Fruit fly (Drosophila melanogaster) whole organism, wandering third instar larva: ENCODE measurements around the gene CG10086.

Experiments used
- Abd-B ChIP-seq: fragments of >200 bp; optimal IDR thresholded peaks from 2 replicates; lab custom pipeline; 2017; ENCODE audit warnings: missing biosample characterization, missing genetic modification characterization
- GATAd ChIP-seq: sonication (Bioruptor generic); optimal IDR thresholded peaks from 2 replicates; lab custom pipeline; 2016; ENCODE audit warnings: missing biosample characterization, missing genetic modification characterization
- HLH106 ChIP-seq: fragments of 200-800 bp; optimal IDR thresholded peaks from 3 replicates; lab custom pipeline; 2019; ENCODE audit warnings: missing biosample characterization, mild to moderate bottlenecking, missing genetic modification characterization, moderate library complexity
- Hnf4 ChIP-seq: fragments of 200-800 bp; sonication (Bioruptor generic); optimal IDR thresholded peaks from 2 replicates; lab custom pipeline; 2016; ENCODE audit warnings: missing biosample characterization, mild to moderate bottlenecking, missing genetic modification characterization
- Hr83 ChIP-seq: fragments of 200-300 bp; sonication (Bioruptor generic); optimal IDR thresholded peaks from 2 replicates; lab custom pipeline; 2016; ENCODE audit warnings: missing biosample characterization, mild to moderate bottlenecking, missing genetic modification characterization, moderate library complexity; ENCODE audit not compliant: poor library complexity, severe bottlenecking
- N ChIP-seq: fragments of >200 bp; optimal IDR thresholded peaks from 2 replicates; lab custom pipeline; 2018; ENCODE audit warnings: missing biosample characterization, missing external identifiers, missing genetic modification characterization
- Sp1 ChIP-seq: fragments of 200-800 bp; sonication (Bioruptor generic); optimal IDR thresholded peaks from 3 replicates; lab custom pipeline; 2019; ENCODE audit warnings: missing biosample characterization, mild to moderate bottlenecking, missing genetic modification characterization, moderate library complexity
- br ChIP-seq: fragments of 200-800 bp; sonication (Bioruptor generic); optimal IDR thresholded peaks from 2 replicates; lab custom pipeline; 2016; ENCODE audit warnings: missing biosample characterization, missing genetic modification characterization
- dmrt93B ChIP-seq: fragments of 200-800 bp; sonication (Bioruptor generic); optimal IDR thresholded peaks from 2 replicates; lab custom pipeline; 2018; ENCODE audit warnings: missing biosample characterization, mild to moderate bottlenecking, missing genetic modification characterization
- dsf ChIP-seq: sonication (Bioruptor generic); optimal IDR thresholded peaks from 2 replicates; lab custom pipeline; 2016; ENCODE audit warnings: missing biosample characterization, missing genetic modification characterization, borderline replicate concordance
- ey ChIP-seq: fragments of 200-800 bp; sonication (Bioruptor generic); optimal IDR thresholded peaks from 2 replicates; lab custom pipeline; 2016; ENCODE audit warnings: missing biosample characterization, missing genetic modification characterization
- foxo ChIP-seq, 2 experiments: fragments of 200-800 bp; sonication (Bioruptor generic); optimal IDR thresholded peaks; 2 replicates in 1 of 2; 3 replicates in 1 of 2; lab custom pipeline; 2016 to 2017; ENCODE audit warnings: missing biosample characterization in 2 of 2, missing genetic modification characterization in 2 of 2
- fru ChIP-seq: fragments of 200-800 bp; sonication (Bioruptor generic); optimal IDR thresholded peaks from 3 replicates; lab custom pipeline; 2016; ENCODE audit warnings: missing biosample characterization, mild to moderate bottlenecking, missing genetic modification characterization
- h ChIP-seq: fragments of 200-800 bp; sonication (Bioruptor generic); optimal IDR thresholded peaks from 3 replicates; lab custom pipeline; 2016; ENCODE audit warnings: missing biosample characterization, mild to moderate bottlenecking, missing genetic modification characterization
- jim ChIP-seq: fragments of 175-275, 200-325 bp; sonication (Bioruptor generic); optimal IDR thresholded peaks from 2 replicates; lab custom pipeline; 2016; ENCODE audit warnings: missing biosample characterization, mild to moderate bottlenecking, missing genetic modification characterization
- lola ChIP-seq: fragments of >200 bp; optimal IDR thresholded peaks from 2 replicates; lab custom pipeline; 2017; ENCODE audit warnings: missing biosample characterization, missing genetic modification characterization
- psq ChIP-seq: fragments of 200-800 bp; sonication (Bioruptor generic); optimal IDR thresholded peaks from 3 replicates; lab custom pipeline; 2017; ENCODE audit warnings: missing biosample characterization, mild to moderate bottlenecking, missing genetic modification characterization, moderate library complexity
- rgr ChIP-seq: fragments of 200-800 bp; sonication (Bioruptor generic); optimal IDR thresholded peaks from 3 replicates; lab custom pipeline; 2016; ENCODE audit warnings: missing biosample characterization, mild to moderate bottlenecking, missing genetic modification characterization
- sage ChIP-seq: fragments of 200-800 bp; sonication (Bioruptor generic); optimal IDR thresholded peaks from 2 replicates; lab custom pipeline; 2016; ENCODE audit warnings: missing biosample characterization, mild to moderate bottlenecking, missing genetic modification characterization
- sv ChIP-seq: fragments of 200-800 bp; sonication (Bioruptor generic); optimal IDR thresholded peaks from 3 replicates; lab custom pipeline; 2016; ENCODE audit warnings: missing biosample characterization, missing genetic modification characterization

Gene CG10086

DNA sequence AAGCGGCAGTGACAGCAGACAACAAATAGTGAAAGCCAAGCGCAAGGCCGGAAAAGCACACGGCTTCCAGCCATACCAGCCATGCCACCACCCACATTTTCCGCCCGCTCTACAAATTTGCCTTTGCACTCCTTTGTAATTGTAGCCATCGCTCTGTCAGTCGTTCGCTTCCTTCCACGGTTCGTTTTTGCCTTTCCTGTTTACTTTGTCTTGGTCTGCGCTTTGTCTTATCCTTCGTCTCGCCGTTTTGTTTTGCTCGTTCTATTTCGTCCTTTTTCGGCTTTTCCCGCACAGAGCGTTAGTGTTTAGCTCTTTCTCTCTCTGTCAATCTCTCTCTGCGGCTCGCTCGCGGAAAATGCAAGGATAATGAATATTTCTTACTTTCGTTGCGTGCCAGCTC, 23.1 kb downstream of the CG10086 start:
- TF ChIP-seq Hr83: no peak
- TF ChIP-seq jim (GFP tag; lab: Kevin White, UChicago): no peak
- TF ChIP-seq sage (GFP tag; lab: Kevin White, UChicago): no peak
- no peak for TF ChIP-seq GATAd
- no peak for TF ChIP-seq Hnf4 (GFP tag; lab: Kevin White, UChicago)
- peak; percentile 55 for TF ChIP-seq psq (GFP tag; lab: Kevin White, UChicago)
- no peak for TF ChIP-seq lola (GFP tag; lab: Kevin White, UChicago)
- TF ChIP-seq N: no peak
- TF ChIP-seq fru (GFP tag; lab: Kevin White, UChicago): no peak

DNA sequence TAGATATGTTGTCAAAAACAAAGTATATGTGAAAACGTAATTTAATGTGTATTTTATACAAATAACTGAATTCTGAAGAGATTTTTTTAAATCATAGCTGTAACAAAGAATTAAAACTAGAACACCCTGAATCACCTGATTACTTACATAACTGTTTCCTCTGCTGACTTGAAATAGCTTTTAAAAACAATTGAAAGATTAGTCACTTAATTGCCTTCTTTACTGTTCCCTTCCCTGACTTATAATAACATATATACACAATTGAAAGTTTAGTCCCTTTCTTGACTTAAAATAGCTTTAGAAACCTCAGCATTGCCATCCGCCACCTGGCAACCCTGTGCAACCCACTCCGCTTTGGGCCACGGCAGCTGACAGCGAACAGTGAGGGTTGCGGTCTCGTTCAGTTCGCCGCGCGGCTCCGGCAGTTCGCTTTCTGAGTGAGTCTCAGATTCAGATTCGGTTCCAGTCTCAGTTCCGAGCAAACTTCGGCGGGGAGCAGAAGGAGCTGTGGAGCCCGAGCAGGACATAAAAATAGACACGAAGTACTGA, 23.6 kb downstream of the CG10086 start, which contains the start of gene CG34384:
Gene CG34384 (plus strand): TSS at position 381 of the 549 bp plus-strand sequence.
- TF ChIP-seq sv (GFP tag; lab: Kevin White, UChicago): peak; percentile 19
- peak; percentile 16 for TF ChIP-seq psq (GFP tag; lab: Kevin White, UChicago)
- TF ChIP-seq sage (GFP tag; lab: Kevin White, UChicago): no peak
- TF ChIP-seq ey (GFP tag; lab: Kevin White, UChicago): peak; percentile 19
- TF ChIP-seq h (GFP tag; lab: Kevin White, UChicago): peak; percentile 34
- TF ChIP-seq dmrt93B (GFP tag; lab: Kevin White, UChicago): peak; percentile 12
- no peak for TF ChIP-seq rgr (GFP tag; lab: Kevin White, UChicago)
- no peak for TF ChIP-seq N
- peak; percentile 59 for TF ChIP-seq fru (GFP tag; lab: Kevin White, UChicago)
- TF ChIP-seq Hnf4 (GFP tag; lab: Kevin White, UChicago): no peak
- TF ChIP-seq HLH106 (tag; lab: Kevin White, UChicago): peak; percentile 50
- TF ChIP-seq foxo (GFP tag; optimal IDR thresholded peaks at IDR 0.05; lab: Kevin White, UChicago): peak in 1 of 2 experiments; percentile 54
- TF ChIP-seq br (GFP tag; lab: Kevin White, UChicago): peak; percentile 29
- no peak for TF ChIP-seq dsf (GFP tag; lab: Kevin White, UChicago)
- TF ChIP-seq Sp1 (GFP tag; lab: Kevin White, UChicago): peak; percentile 40

DNA sequence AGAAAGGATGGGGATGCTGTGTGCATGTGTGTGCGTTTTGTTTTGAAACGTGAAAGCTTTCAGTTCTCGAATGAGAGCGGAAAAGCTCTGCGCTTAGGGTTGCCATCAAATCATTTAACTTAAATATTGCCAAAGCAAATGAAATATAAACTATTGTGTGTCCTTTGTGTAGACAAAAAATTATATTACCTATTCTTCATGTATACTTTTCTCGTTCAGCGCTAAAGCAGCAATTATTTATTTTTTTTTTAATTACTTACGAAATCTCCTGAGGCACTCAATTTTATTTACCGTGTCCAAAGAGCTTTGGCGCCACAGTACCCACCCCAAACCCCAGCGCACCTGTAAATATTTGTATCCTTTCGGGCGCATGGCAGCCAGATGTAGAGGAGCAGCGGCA, 31.1 kb downstream of the CG10086 start:
- TF ChIP-seq sage (GFP tag; lab: Kevin White, UChicago): no peak
- TF ChIP-seq foxo (GFP tag; optimal IDR thresholded peaks at IDR 0.05; lab: Kevin White, UChicago): peak in 1 of 2 experiments; percentile 27
- TF ChIP-seq fru (GFP tag; lab: Kevin White, UChicago): peak; percentile 15
- TF ChIP-seq h (GFP tag; lab: Kevin White, UChicago): peak; percentile 18
- no peak for TF ChIP-seq Abd-B (GFP tag; lab: Kevin White, UChicago)
- peak; percentile 28 for TF ChIP-seq sv (GFP tag; lab: Kevin White, UChicago)
- no peak for TF ChIP-seq psq (GFP tag; lab: Kevin White, UChicago)
